Worm (Caenorhabditis elegans) whole organism, L4 larva: Measurements from ENCODE around the gene T10B10.8.

ENCODE experiments used
- D1046.2 ChIP-seq: fragments of 200-800 bp; sonication (Bioruptor generic); IDR thresholded peaks from 2 replicates; pipeline ENCODE4 v1.3.6; 2022; ENCODE audit warnings: missing genetic modification characterization, missing compliant biosample characterization
- F26F4.8 ChIP-seq: fragments of 200-800 bp; sonication (Bioruptor generic); conservative IDR thresholded peaks from 2 replicates; pipeline ENCODE4 v1.3.6; 2022; ENCODE audit warnings: missing genetic modification characterization, missing compliant biosample characterization
- F37D6.2 ChIP-seq: sonication (generic microtip); optimal IDR thresholded peaks from 2 replicates; lab custom pipeline; 2016; ENCODE audit warnings: mild to moderate bottlenecking, missing genetic modification characterization, missing compliant biosample characterization
- F49E8.2 ChIP-seq: sonication (generic microtip); optimal IDR thresholded peaks from 2 replicates; lab custom pipeline; 2016; ENCODE audit warnings: missing compliant biosample characterization, mild to moderate bottlenecking, missing genetic modification characterization, borderline replicate concordance
- T26A8.4 ChIP-seq: fragments of 200-800 bp; sonication (Bioruptor generic); IDR thresholded peaks from 2 replicates; pipeline ENCODE4 v1.3.6; 2022; ENCODE audit warnings: missing genetic modification characterization, missing compliant biosample characterization
- Y48G9A.11 ChIP-seq: fragments of 200-800 bp; sonication (Bioruptor generic); IDR thresholded peaks from 2 replicates; pipeline ENCODE4 v1.3.6; 2022; ENCODE audit warnings: missing genetic modification reagents, missing genetic modification characterization, missing compliant biosample characterization
- Y75B8A.6 ChIP-seq: fragments of 200-800 bp; sonication (Bioruptor generic); IDR thresholded peaks from 2 replicates; pipeline ENCODE4 v1.3.6; 2022; ENCODE audit warnings: missing genetic modification reagents, missing genetic modification characterization, missing compliant biosample characterization
- aha-1 ChIP-seq: fragments of 150-350 bp; peaks from one replicate; lab custom pipeline; 2014; ENCODE audit warnings: missing biosample characterization, missing genetic modification characterization
- attf-4 ChIP-seq: sonication (generic microtip); optimal IDR thresholded peaks from 3 replicates; lab custom pipeline; 2017; ENCODE audit warnings: missing biosample characterization, missing genetic modification characterization
- ceh-28 ChIP-seq: fragments of 150-350 bp; optimal IDR thresholded peaks from 2 replicates; lab custom pipeline; 2014; ENCODE audit warnings: missing biosample characterization, missing genetic modification reagents, missing genetic modification characterization
- ceh-44 ChIP-seq: fragments of 200-800 bp; sonication (Bioruptor generic); IDR thresholded peaks from 2 replicates; pipeline ENCODE4 v1.3.6; 2022; ENCODE audit warnings: missing genetic modification reagents, missing genetic modification characterization, missing compliant biosample characterization
- ceh-82 ChIP-seq: sonication (generic microtip); optimal IDR thresholded peaks from 2 replicates; lab custom pipeline; 2017; ENCODE audit warnings: missing biosample characterization, missing genetic modification characterization
- ces-1 ChIP-seq: fragments of 150-350 bp; sonication (generic microtip); optimal IDR thresholded peaks from 4 replicates; lab custom pipeline; 2014; ENCODE audit warnings: missing biosample characterization, missing genetic modification reagents, missing genetic modification characterization
- cey-2 ChIP-seq: sonication (generic microtip); optimal IDR thresholded peaks from 3 replicates; lab custom pipeline; 2017; ENCODE audit warnings: missing genetic modification characterization, mild to moderate bottlenecking, missing compliant biosample characterization, antibody characterized with exemption, borderline replicate concordance; ENCODE audit not compliant: insufficient read depth
- daf-8 ChIP-seq: fragments of 200-800 bp; sonication (Bioruptor generic); IDR thresholded peaks from 2 replicates; pipeline ENCODE4 v1.3.6; 2022; ENCODE audit warnings: missing genetic modification characterization, missing compliant biosample characterization
- dmd-9 ChIP-seq: fragments of 200-800 bp; sonication (Bioruptor generic); IDR thresholded peaks from 2 replicates; pipeline ENCODE4 v1.3.6; 2022; ENCODE audit warnings: missing genetic modification reagents, missing genetic modification characterization, missing compliant biosample characterization
- egl-27 ChIP-seq: sonication (generic microtip); optimal IDR thresholded peaks from 3 replicates; lab custom pipeline; 2017; ENCODE audit warnings: missing biosample characterization, missing genetic modification reagents, missing genetic modification characterization
- fos-1 ChIP-seq: fragments of 150-350 bp; optimal IDR thresholded peaks from 2 replicates; lab custom pipeline; 2014; ENCODE audit warnings: missing biosample characterization, missing genetic modification characterization
- hlh-11 ChIP-seq: fragments of 200-800 bp; sonication (Bioruptor generic); optimal IDR thresholded peaks from 2 replicates; lab custom pipeline; 2018; ENCODE audit warnings: mild to moderate bottlenecking, missing genetic modification characterization, missing compliant biosample characterization
- hlh-30 ChIP-seq: sonication (generic microtip); optimal IDR thresholded peaks from 2 replicates; lab custom pipeline; 2017; ENCODE audit warnings: antibody characterized with exemption, mild to moderate bottlenecking, missing genetic modification characterization, missing compliant biosample characterization; ENCODE audit not compliant: insufficient read depth
- lin-13 ChIP-seq: fragments of 150-350 bp; optimal IDR thresholded peaks from 2 replicates; lab custom pipeline; 2014; ENCODE audit warnings: missing biosample characterization, missing genetic modification reagents, missing genetic modification characterization
- mdl-1 ChIP-seq, 2 experiments: fragments of 150-350 bp in 1 of 2; sonication (generic microtip) in 1 of 2; optimal IDR thresholded peaks; 2 replicates each; lab custom pipeline; 2014 to 2017; ENCODE audit warnings: missing biosample characterization in 2 of 2, missing genetic modification characterization in 2 of 2
- nhr-10 ChIP-seq: fragments of 150-350 bp; optimal IDR thresholded peaks from 2 replicates; lab custom pipeline; 2014; ENCODE audit warnings: missing biosample characterization, missing genetic modification characterization
- nhr-102 ChIP-seq: sonication (generic microtip); optimal IDR thresholded peaks from 2 replicates; lab custom pipeline; 2016; ENCODE audit warnings: mild to moderate bottlenecking, missing genetic modification characterization, moderate library complexity, missing compliant biosample characterization
- nhr-28 ChIP-seq: fragments of 150-350 bp; optimal IDR thresholded peaks from 2 replicates; lab custom pipeline; 2014; ENCODE audit warnings: missing biosample characterization, missing genetic modification characterization
- rbr-2 ChIP-seq: sonication (generic microtip); optimal IDR thresholded peaks from 2 replicates; lab custom pipeline; 2016; ENCODE audit warnings: missing genotype, missing genetic modification characterization, missing compliant biosample characterization
- sdz-12 ChIP-seq: fragments of 200-800 bp; sonication (Bioruptor generic); optimal IDR thresholded peaks from 2 replicates; lab custom pipeline; 2018; ENCODE audit warnings: mild to moderate bottlenecking, missing genetic modification characterization, missing compliant biosample characterization
- set-16 ChIP-seq: fragments of 200-800 bp; sonication (Bioruptor generic); IDR thresholded peaks from 2 replicates; pipeline ENCODE4 v1.3.6; 2022; ENCODE audit warnings: missing genetic modification reagents, missing genetic modification characterization, missing compliant biosample characterization
- skn-1 ChIP-seq: fragments of 150-350 bp; optimal IDR thresholded peaks from 2 replicates; lab custom pipeline; 2014; ENCODE audit warnings: missing biosample characterization, missing genetic modification characterization
- snpc-1.2 ChIP-seq: fragments of 200-800 bp; sonication (Bioruptor generic); IDR thresholded peaks from 2 replicates; pipeline ENCODE4 v1.3.6; 2022; ENCODE audit warnings: missing genetic modification reagents, missing genetic modification characterization, missing compliant biosample characterization
- spr-1 ChIP-seq: sonication (generic microtip); optimal IDR thresholded peaks from 2 replicates; lab custom pipeline; 2016; ENCODE audit warnings: mild to moderate bottlenecking, missing genetic modification characterization, missing compliant biosample characterization
- tra-1 ChIP-seq: fragments of 200-800 bp; sonication (Bioruptor generic); IDR thresholded peaks from 2 replicates; pipeline ENCODE4 v1.3.6; 2022; ENCODE audit warnings: missing genetic modification reagents, missing genetic modification characterization, missing compliant biosample characterization
- unc-39 ChIP-seq: sonication (generic microtip); optimal IDR thresholded peaks from 2 replicates; lab custom pipeline; 2017; ENCODE audit warnings: missing biosample characterization, missing genetic modification characterization
- unc-62 ChIP-seq, 3 experiments: fragments of 150-350 bp in 1 of 3; sonication (generic microtip); optimal IDR thresholded peaks in 2 of 3; peaks in 1 of 3; 1 replicate in 1 of 3; 2 replicates in 2 of 3; lab custom pipeline; 2014 to 2017; ENCODE audit warnings: missing biosample characterization in 3 of 3, missing genetic modification characterization in 3 of 3, missing genetic modification reagents in 3 of 3, missing genotype in 1 of 3
- zag-1 ChIP-seq: fragments of 150-350 bp; optimal IDR thresholded peaks from 2 replicates; lab custom pipeline; 2014; ENCODE audit warnings: missing biosample characterization, missing genetic modification characterization
- zip-2 ChIP-seq: fragments of 150-350 bp; optimal IDR thresholded peaks from 2 replicates; lab custom pipeline; 2014; ENCODE audit warnings: missing biosample characterization, missing genetic modification characterization

T10B10.8 gene

DNA sequence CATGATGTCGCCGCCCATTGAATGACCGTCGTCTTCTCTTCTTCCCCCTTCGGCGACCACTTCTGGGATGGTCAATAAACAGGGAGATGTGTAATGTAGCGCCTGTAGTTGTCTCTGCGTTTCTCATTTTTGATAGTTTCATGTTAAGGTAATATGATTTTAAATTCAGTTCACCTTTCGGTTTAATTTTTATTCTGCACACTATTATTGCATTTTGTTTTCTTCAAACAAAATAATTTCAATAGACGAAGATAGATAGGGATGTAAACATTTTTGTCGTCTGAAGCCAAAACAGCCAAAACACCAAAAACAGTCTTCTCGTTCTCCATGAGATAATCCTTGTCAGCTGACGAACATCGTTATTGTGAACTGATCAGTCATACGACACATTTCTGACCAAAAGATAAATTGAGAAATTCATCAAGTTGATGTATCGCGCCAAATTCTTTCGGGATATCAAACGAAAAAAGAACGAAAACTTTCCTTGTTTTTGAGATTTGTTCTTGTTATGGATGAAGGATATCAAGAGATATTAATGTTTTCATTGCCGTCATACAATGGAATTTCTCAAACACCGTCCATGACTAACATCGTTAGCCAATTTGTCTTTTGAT is 7.2 kb downstream of the T10B10.8 start, which contains the start of gene C11G10.1:
TSS of gene C11G10.1 (minus strand) at position 51 of the 614 bp plus-strand sequence.
- TF ChIP-seq egl-27, result no peak
- no peak for TF ChIP-seq ceh-44 (GFP tag; lab: Robert Waterston, UW)
- no peak for TF ChIP-seq spr-1 (tag; lab: Kevin White, UChicago)
- no peak for TF ChIP-seq unc-39 (tag; lab: Kevin White, UChicago)
- TF ChIP-seq F26F4.8, result no peak
- no peak for TF ChIP-seq zip-2 (tag; lab: Kevin White, UChicago)
- TF ChIP-seq aha-1, result peak; percentile 29
- TF ChIP-seq tra-1, result no peak
- no peak for TF ChIP-seq dmd-9 (GFP tag; lab: Robert Waterston, UW)
- TF ChIP-seq snpc-1.2 (GFP tag; lab: Robert Waterston, UW), result no peak
- TF ChIP-seq attf-4, result no peak
- peak in 1 of 2 experiments; percentile 39 for TF ChIP-seq mdl-1 (tag; optimal IDR thresholded peaks at IDR 0.05; lab: Kevin White, UChicago)
- no peak for TF ChIP-seq F49E8.2 (tag; lab: Kevin White, UChicago)
- TF ChIP-seq skn-1, result no peak
- peak; percentile 40 for TF ChIP-seq nhr-28 (tag; lab: Kevin White, UChicago)
- TF ChIP-seq unc-62 (GFP tag; optimal IDR thresholded peaks at IDR 0.05 in 1 of 2; lab: Kevin White, UChicago), result no peak
- TF ChIP-seq unc-62 (tag; optimal IDR thresholded peaks at IDR 0.05; lab: Kevin White, UChicago), result no peak
- no peak for TF ChIP-seq fos-1
- TF ChIP-seq ceh-82 (tag; lab: Kevin White, UChicago), result no peak
- TF ChIP-seq hlh-11, result peak; percentile 44
- no peak for TF ChIP-seq nhr-102
- TF ChIP-seq cey-2 (tag; lab: Kevin White, UChicago), result no peak
- no peak for TF ChIP-seq ceh-28
- TF ChIP-seq F37D6.2 (tag; lab: Kevin White, UChicago), result no peak
- no peak for TF ChIP-seq zag-1
- no peak for TF ChIP-seq nhr-10 (tag; lab: Kevin White, UChicago)
- TF ChIP-seq hlh-30 (tag; lab: Kevin White, UChicago), result peak; percentile 66
- no peak for TF ChIP-seq ces-1 (GFP tag; lab: Kevin White, UChicago)
- TF ChIP-seq lin-13, result no peak

DNA sequence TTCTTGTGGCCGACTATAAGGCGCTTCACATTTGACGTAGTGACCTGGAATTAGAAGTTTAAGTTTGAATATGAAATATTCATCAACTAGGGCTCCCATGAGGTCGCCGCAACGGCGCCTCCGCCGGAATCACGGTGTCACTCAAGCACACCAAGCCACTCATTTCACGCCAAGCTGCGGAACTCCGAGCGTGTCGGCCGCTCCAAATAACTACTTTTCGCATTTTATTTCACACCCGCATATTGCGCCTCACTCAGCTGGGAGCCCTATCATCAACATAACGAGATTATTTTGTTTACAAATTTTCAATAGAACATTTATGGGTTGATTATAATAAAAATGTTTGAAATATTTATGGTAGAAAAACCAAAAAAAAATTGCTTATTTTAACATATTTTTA is 8.2 kb downstream of the T10B10.8 start:
- TF ChIP-seq snpc-1.2 (GFP tag; lab: Robert Waterston, UW) (peak; percentile 34; the same call in 1 of the 2 replicates), attf-4 (no peak)

DNA sequence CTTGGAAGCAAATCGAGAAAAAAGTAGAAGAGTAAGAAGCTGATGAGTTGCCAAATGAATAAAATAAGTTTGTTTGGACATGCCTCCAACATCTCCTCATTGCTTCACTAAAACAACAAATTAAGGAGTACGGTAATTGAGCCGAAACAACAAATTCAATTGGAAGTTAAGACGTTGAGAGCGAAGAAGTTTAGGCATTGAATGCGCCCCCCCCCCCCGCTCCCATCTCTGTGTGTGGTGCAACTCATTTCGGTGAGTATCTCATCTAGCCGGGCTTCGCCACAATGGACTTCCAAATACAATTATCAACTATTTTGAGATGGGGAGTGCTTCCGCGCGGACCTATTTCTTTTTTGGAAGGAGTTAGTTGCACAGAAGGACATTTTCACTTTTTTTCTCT is 11.0 kb downstream of the T10B10.8 start:
- TF ChIP-seq daf-8 (GFP tag; lab: Robert Waterston, UW), result no peak
- TF ChIP-seq aha-1, result peak; percentile 68
- no peak for TF ChIP-seq rbr-2 (tag; lab: Kevin White, UChicago)
- TF ChIP-seq ceh-28, result no peak
- no peak for TF ChIP-seq sdz-12 (GFP tag; lab: Kevin White, UChicago)

DNA sequence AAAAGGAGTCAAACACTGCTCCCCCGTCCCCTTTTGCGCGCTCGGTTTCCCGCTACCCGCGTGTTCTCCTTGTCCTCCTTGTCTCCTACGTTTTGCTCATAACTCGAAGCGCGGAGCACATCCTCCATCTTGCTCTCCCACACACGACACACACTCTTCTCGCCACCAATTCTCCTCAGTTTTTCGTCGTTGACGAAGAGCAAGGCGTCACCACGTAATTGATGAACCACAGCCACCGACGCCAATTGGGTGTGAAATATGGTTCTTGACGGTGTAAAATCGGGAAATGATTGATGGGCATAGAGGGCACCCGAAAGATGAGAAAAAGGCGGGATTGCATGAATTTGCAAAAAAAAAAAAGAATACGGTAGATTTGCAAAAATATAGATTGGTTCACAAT is 17.2 kb downstream of the T10B10.8 start:
- TF ChIP-seq T26A8.4 (GFP tag; lab: Robert Waterston, UW) (no peak), Y75B8A.6 (GFP tag; lab: Robert Waterston, UW) (no peak), Y48G9A.11 (GFP tag; lab: Robert Waterston, UW) (no peak), set-16 (GFP tag; lab: Robert Waterston, UW) (peak; percentile 39), D1046.2 (GFP tag; lab: Robert Waterston, UW) (no peak), nhr-28 (tag; lab: Kevin White, UChicago) (no peak), mdl-1 (tag; optimal IDR thresholded peaks at IDR 0.05; lab: Kevin White, UChicago) (no peak), aha-1 (peak; percentile 53), unc-62 (GFP tag; optimal IDR thresholded peaks at IDR 0.05 in 1 of 2; lab: Kevin White, UChicago) (peak in 1 of 2 experiments; percentile 97), unc-62 (tag; optimal IDR thresholded peaks at IDR 0.05; lab: Kevin White, UChicago) (no peak)
